Worm (Caenorhabditis elegans) whole organism, L1 larva: Measurements from ENCODE around the gene T05C12.9.

Experiments used
- aly-2 ChIP-seq: fragments of 150-350 bp; optimal IDR thresholded peaks from 2 replicates; lab custom pipeline; 2014; ENCODE audit warnings: missing biosample characterization, missing genetic modification characterization
- elt-3 ChIP-seq, 6 experiments: fragments of 150-350 bp in 1 of 6; sonication (generic microtip); optimal IDR thresholded peaks; 2 replicates each; lab custom pipeline; 2017 to 2018; ENCODE audit warnings: missing biosample characterization in 6 of 6, missing genetic modification characterization in 6 of 6, inconsistent platforms in 1 of 6
- ets-5 ChIP-seq: fragments of 200-800 bp; sonication (Bioruptor generic); IDR thresholded peaks from 2 replicates; pipeline ENCODE4 v1.3.6; 2022; ENCODE audit warnings: missing genetic modification characterization, missing compliant biosample characterization
- fkh-10 ChIP-seq: sonication (generic microtip); optimal IDR thresholded peaks from 2 replicates; lab custom pipeline; 2017; ENCODE audit warnings: missing biosample characterization, missing genetic modification reagents, missing genetic modification characterization
- fos-1 ChIP-seq: fragments of 150-350 bp; optimal IDR thresholded peaks from 2 replicates; lab custom pipeline; 2014; ENCODE audit warnings: missing biosample characterization, missing genetic modification characterization
- lin-13 ChIP-seq: fragments of 150-350 bp; optimal IDR thresholded peaks from 2 replicates; lab custom pipeline; 2014; ENCODE audit warnings: missing biosample characterization, missing genetic modification reagents, missing genetic modification characterization
- lin-14 ChIP-seq: fragments of 200-800 bp; sonication (Bioruptor generic); optimal IDR thresholded peaks from 2 replicates; lab custom pipeline; 2018; ENCODE audit warnings: mild to moderate bottlenecking, missing genetic modification characterization, moderate library complexity, missing compliant biosample characterization
- nhr-47 ChIP-seq: sonication (generic microtip); optimal IDR thresholded peaks from 2 replicates; lab custom pipeline; 2016; ENCODE audit warnings: mild to moderate bottlenecking, missing genetic modification characterization, moderate library complexity, missing compliant biosample characterization
- skn-1 ChIP-seq: fragments of 150-350 bp; optimal IDR thresholded peaks from 2 replicates; lab custom pipeline; 2014; ENCODE audit warnings: missing biosample characterization, missing genetic modification characterization
- snpc-4 ChIP-seq: fragments of 150-350 bp; optimal IDR thresholded peaks from 2 replicates; lab custom pipeline; 2014; ENCODE audit warnings: missing biosample characterization, missing genetic modification characterization
- unc-86 ChIP-seq: sonication (generic microtip); optimal IDR thresholded peaks from 2 replicates; lab custom pipeline; 2016; ENCODE audit warnings: missing genetic modification characterization, missing compliant biosample characterization

ce11 chrII:8204039-8204438 lies 11.0 kb upstream of the T05C12.9 start, which contains the start of gene col-76:
- TF ChIP-seq unc-86 (tag; lab: Kevin White, UChicago) (no peak), snpc-4 (tag; lab: Kevin White, UChicago) (no peak), skn-1 (tag; lab: Kevin White, UChicago) (no peak), nhr-47 (tag; lab: Kevin White, UChicago) (no peak), fkh-10 (no peak), ets-5 (GFP tag; lab: Robert Waterston, UW) (no peak), lin-14 (GFP tag; lab: Kevin White, UChicago) (no peak), lin-13 (GFP tag; lab: Kevin White, UChicago) (no peak), elt-3 (tag; optimal IDR thresholded peaks at IDR 0.05; lab: Kevin White, UChicago) (no peak), fos-1 (tag; lab: Kevin White, UChicago) (no peak), aly-2 (tag; lab: Kevin White, UChicago) (no peak)
